Fruit fly (Drosophila melanogaster): ENCODE data around the gene CG32988.

CG32988 gene

dm6 chr2L:8834806-8835483 lies 29.7 kb upstream of the CG32988 start (continued):
- TF ChIP-seq nom (GFP tag; optimal IDR thresholded peaks at IDR 0.05) (no peak), CG10462 (GFP tag; optimal IDR thresholded peaks at IDR 0.05) (no peak), CG7357 (GFP tag; IDR thresholded peaks at IDR 0.05) (peak; percentile 51; the same call in 1 of the 3 replicates), Dad (GFP tag; optimal IDR thresholded peaks at IDR 0.05) (peak; percentile 39), Doc3 (GFP tag; IDR thresholded peaks at IDR 0.05; ENCODE audit: partially characterized antibody) (no peak), Dip2 (GFP tag; IDR thresholded peaks at IDR 0.05) (no peak), gsb-n (tag; optimal IDR thresholded peaks at IDR 0.05) (peak; percentile 31), CG3847 (GFP tag; IDR thresholded peaks at IDR 0.05) (no peak), CG17829 (tag; optimal IDR thresholded peaks at IDR 0.05) (peak; percentile 20), sqz (GFP tag; optimal IDR thresholded peaks at IDR 0.05) (no peak), Dip3 (GFP tag; optimal IDR thresholded peaks at IDR 0.05) (no peak), Adf1 (GFP tag; IDR thresholded peaks at IDR 0.05) (no peak), CG14710 (tag; optimal IDR thresholded peaks at IDR 0.05) (no peak), Bgb (GFP tag; IDR thresholded peaks at IDR 0.05; ENCODE audit: partially characterized antibody) (no peak), sr (GFP tag; IDR thresholded peaks at IDR 0.05) (0 out of 3 replicates have a peak, but pooled peaks have one; percentile 30), usp (GFP tag; optimal IDR thresholded peaks at IDR 0.05) (no peak), h (optimal IDR thresholded peaks at IDR 0.05) (no peak), CG17359 (tag; optimal IDR thresholded peaks at IDR 0.05) (peak; percentile 21), CG6683 (GFP tag; optimal IDR thresholded peaks at IDR 0.05) (no peak), ranshi (GFP tag; IDR thresholded peaks at IDR 0.05) (peak; percentile 10; the same call in 1 of the 2 replicates), CG10979 (tag; optimal IDR thresholded peaks at IDR 0.05) (peak; percentile 80), kah (GFP tag; optimal IDR thresholded peaks at IDR 0.05) (no peak), lov (optimal IDR thresholded peaks at IDR 0.05) (no peak), lov (GFP tag; IDR thresholded peaks at IDR 0.05) (no peak), ind (GFP tag; optimal IDR thresholded peaks at IDR 0.05) (no peak), CG1832 (GFP tag; optimal IDR thresholded peaks at IDR 0.05) (no peak), emc (GFP tag; optimal IDR thresholded peaks at IDR 0.05) (no peak), knrl (GFP tag; IDR thresholded peaks at IDR 0.05; ENCODE audit: partially characterized antibody) (no peak), CG16779 (GFP tag; IDR thresholded peaks at IDR 0.05) (no peak), Stat92E (GFP tag; optimal IDR thresholded peaks at IDR 0.05) (no peak), Dek (tag; optimal IDR thresholded peaks at IDR 0.05) (no peak), ci (GFP tag; IDR thresholded peaks at IDR 0.05) (peak; percentile 91), CG15011 (GFP tag; optimal IDR thresholded peaks at IDR 0.05) (no peak), GATAe (GFP tag; conservative IDR thresholded peaks at IDR 0.05) (no peak), gcm2 (GFP tag; optimal IDR thresholded peaks at IDR 0.05) (no peak), vnd (GFP tag; IDR thresholded peaks at IDR 0.05; ENCODE audit: partially characterized antibody) (no peak), CG11093 (GFP tag; IDR thresholded peaks at IDR 0.05) (peak; percentile 50; the same call in 2 of the 3 replicates), pnt (GFP tag; optimal IDR thresholded peaks at IDR 0.05) (peak; percentile 17), cas (GFP tag; IDR thresholded peaks at IDR 0.05) (no peak), CG5180 (GFP tag; optimal IDR thresholded peaks at IDR 0.05) (no peak), Ssrp (tag; optimal IDR thresholded peaks at IDR 0.05) (peak; percentile 51), nau (GFP tag; optimal IDR thresholded peaks at IDR 0.05) (no peak), CG10321 (GFP tag; IDR thresholded peaks at IDR 0.05) (peak; percentile 20; the same call in 1 of the 2 replicates), Ada2b (GFP tag; IDR thresholded peaks at IDR 0.05) (0 out of 2 replicates have a peak, but pooled peaks have one; percentile 26), ase (GFP tag; IDR thresholded peaks at IDR 0.05) (no peak), CG16813 (GFP tag; IDR thresholded peaks at IDR 0.05; ENCODE audit: partially characterized antibody) (no peak), ems (GFP tag; optimal IDR thresholded peaks at IDR 0.05) (peak; percentile 57), CG12769 (tag; optimal IDR thresholded peaks at IDR 0.05) (no peak), CG14050 (GFP tag; IDR thresholded peaks at IDR 0.05) (peak; percentile 38; the same call in 2 of the 3 replicates), slp2 (GFP tag; optimal IDR thresholded peaks at IDR 0.05) (peak; percentile 37)
